Fruit fly (Drosophila melanogaster): ENCODE measurements around the gene TfAP-2.

dm6 chr3L:21558176-21558871 lies 28.3 kb upstream of the TfAP-2 start, which contains the start of gene CG7173:
- no peak for TF ChIP-seq CG8478 (optimal IDR thresholded peaks at IDR 0.05)
- no peak for TF ChIP-seq CTCF (optimal IDR thresholded peaks at IDR 0.05)

All from S2 (cell line).